Worm (Caenorhabditis elegans) whole organism, L3 larva: Measurements from ENCODE around the gene sql-1.

Experiments
- R02D3.7 ChIP-seq: fragments of 150-350 bp; optimal IDR thresholded peaks from 2 replicates; lab custom pipeline; 2014; ENCODE audit warnings: missing biosample characterization, missing genetic modification characterization
- ZK546.5 ChIP-seq: sonication (generic microtip); optimal IDR thresholded peaks from 2 replicates; lab custom pipeline; 2017; ENCODE audit warnings: missing biosample characterization, missing genetic modification characterization
- aly-2 ChIP-seq: fragments of 150-350 bp; optimal IDR thresholded peaks from 2 replicates; lab custom pipeline; 2014; ENCODE audit warnings: missing biosample characterization, missing genetic modification characterization
- ama-1 ChIP-seq: fragments of 150-350 bp; optimal IDR thresholded peaks from 2 replicates; lab custom pipeline; 2018
- ceh-28 ChIP-seq: fragments of 150-350 bp; optimal IDR thresholded peaks from 2 replicates; lab custom pipeline; 2014; ENCODE audit warnings: missing biosample characterization, missing genetic modification reagents, missing genetic modification characterization
- ceh-9 ChIP-seq: sonication (generic microtip); optimal IDR thresholded peaks from 2 replicates; lab custom pipeline; 2018; ENCODE audit warnings: missing biosample characterization, missing genetic modification characterization
- daf-12 ChIP-seq: fragments of 150-350 bp; optimal IDR thresholded peaks from 2 replicates; lab custom pipeline; 2014; ENCODE audit warnings: missing biosample characterization, missing genetic modification reagents, missing genetic modification characterization
- egl-5 ChIP-seq: fragments of 150-350 bp; optimal IDR thresholded peaks from 2 replicates; lab custom pipeline; 2017; ENCODE audit warnings: missing biosample characterization, missing genetic modification reagents, missing genetic modification characterization, inconsistent platforms
- elt-1 ChIP-seq: fragments of 150-350 bp; optimal IDR thresholded peaks from 2 replicates; lab custom pipeline; 2014; ENCODE audit warnings: missing biosample characterization, missing genetic modification characterization
- elt-2 ChIP-seq: sonication (generic microtip); optimal IDR thresholded peaks from 2 replicates; lab custom pipeline; 2016; ENCODE audit warnings: missing genetic modification reagents, mild to moderate bottlenecking, missing genetic modification characterization, missing compliant biosample characterization
- eor-1 ChIP-seq, 2 experiments: fragments of 150-350 bp; optimal IDR thresholded peaks; 2 replicates each; lab custom pipeline; 2014 to 2018; ENCODE audit warnings: missing biosample characterization in 2 of 2, missing genetic modification characterization in 2 of 2
- fkh-10 ChIP-seq: sonication (generic microtip); optimal IDR thresholded peaks from 2 replicates; lab custom pipeline; 2017; ENCODE audit warnings: missing biosample characterization, missing genetic modification reagents, missing genetic modification characterization
- fkh-2 ChIP-seq: fragments of 150-350 bp; optimal IDR thresholded peaks from 2 replicates; lab custom pipeline; 2014; ENCODE audit warnings: missing biosample characterization, missing genetic modification reagents, missing genetic modification characterization
- fos-1 ChIP-seq: fragments of 150-350 bp; optimal IDR thresholded peaks from 2 replicates; lab custom pipeline; 2014; ENCODE audit warnings: missing biosample characterization, missing genetic modification characterization
- hmg-11 ChIP-seq: sonication (generic microtip); optimal IDR thresholded peaks from 2 replicates; lab custom pipeline; 2016; ENCODE audit warnings: missing genetic modification characterization, missing compliant biosample characterization
- jun-1 ChIP-seq: fragments of 150-350 bp; optimal IDR thresholded peaks from 2 replicates; lab custom pipeline; 2014; ENCODE audit warnings: missing biosample characterization, missing genetic modification reagents, missing genetic modification characterization
- lin-15B ChIP-seq: fragments of 150-350 bp; optimal IDR thresholded peaks from 2 replicates; lab custom pipeline; 2014; ENCODE audit warnings: missing biosample characterization, missing genetic modification characterization
- lin-39 ChIP-seq: fragments of 150-350 bp; optimal IDR thresholded peaks from 2 replicates; lab custom pipeline; 2018; ENCODE audit warnings: missing biosample characterization, missing genetic modification reagents, missing genetic modification characterization
- lsy-12 ChIP-seq: sonication (generic microtip); optimal IDR thresholded peaks from 2 replicates; lab custom pipeline; 2016; ENCODE audit warnings: mild to moderate bottlenecking, missing genetic modification characterization, missing compliant biosample characterization
- mdl-1 ChIP-seq: fragments of 150-350 bp; optimal IDR thresholded peaks from 2 replicates; lab custom pipeline; 2014; ENCODE audit warnings: missing biosample characterization, missing genetic modification characterization
- mml-1 ChIP-seq: fragments of 150-350 bp; sonication (generic microtip); optimal IDR thresholded peaks from 3 replicates; lab custom pipeline; 2014; ENCODE audit warnings: missing biosample characterization, missing genetic modification characterization
- nfya-1 ChIP-seq: sonication (generic microtip); optimal IDR thresholded peaks from 2 replicates; lab custom pipeline; 2017; ENCODE audit warnings: missing genetic modification characterization, mild to moderate bottlenecking, missing compliant biosample characterization, antibody characterized with exemption, moderate library complexity; ENCODE audit not compliant: insufficient read depth
- nhr-11 ChIP-seq: fragments of 150-350 bp; optimal IDR thresholded peaks from 2 replicates; lab custom pipeline; 2014; ENCODE audit warnings: missing biosample characterization, missing genetic modification characterization
- nhr-12 ChIP-seq: fragments of 150-350 bp; optimal IDR thresholded peaks from 2 replicates; lab custom pipeline; 2014; ENCODE audit warnings: missing biosample characterization, missing genetic modification characterization
- nhr-23 ChIP-seq: fragments of 150-350 bp; optimal IDR thresholded peaks from 2 replicates; lab custom pipeline; 2014; ENCODE audit warnings: missing biosample characterization, missing genetic modification reagents, missing genetic modification characterization
- nhr-25 ChIP-seq: sonication (generic microtip); optimal IDR thresholded peaks from 2 replicates; lab custom pipeline; 2017; ENCODE audit warnings: missing biosample characterization, missing genetic modification characterization
- nhr-43 ChIP-seq: sonication (generic microtip); optimal IDR thresholded peaks from 2 replicates; lab custom pipeline; 2016; ENCODE audit warnings: mild to moderate bottlenecking, missing genetic modification characterization, missing compliant biosample characterization; ENCODE audit not compliant: poor library complexity, severe bottlenecking
- nhr-77 ChIP-seq: fragments of 150-350 bp; optimal IDR thresholded peaks from 2 replicates; lab custom pipeline; 2014; ENCODE audit warnings: missing biosample characterization, missing genetic modification characterization
- pha-4 ChIP-seq: fragments of 150-350 bp; optimal IDR thresholded peaks from 2 replicates; lab custom pipeline; 2014; ENCODE audit warnings: missing biosample characterization, missing genetic modification reagents, missing genetic modification characterization
- pqm-1 ChIP-seq: fragments of 150-350 bp; optimal IDR thresholded peaks from 2 replicates; lab custom pipeline; 2017; ENCODE audit warnings: missing biosample characterization, missing genetic modification characterization, inconsistent platforms
- skn-1 ChIP-seq: fragments of 150-350 bp; optimal IDR thresholded peaks from 2 replicates; lab custom pipeline; 2014; ENCODE audit warnings: missing biosample characterization, missing genetic modification characterization
- snpc-4 ChIP-seq: fragments of 150-350 bp; optimal IDR thresholded peaks from 2 replicates; lab custom pipeline; 2014; ENCODE audit warnings: missing biosample characterization, missing genetic modification characterization
- tbx-2 ChIP-seq: sonication (generic microtip); optimal IDR thresholded peaks from 2 replicates; lab custom pipeline; 2016; ENCODE audit warnings: mild to moderate bottlenecking, missing genetic modification characterization, missing compliant biosample characterization
- unc-62 ChIP-seq: fragments of 150-350 bp; sonication (generic microtip); optimal IDR thresholded peaks from 4 replicates; lab custom pipeline; 2014; ENCODE audit warnings: missing biosample characterization, missing genetic modification reagents, missing genetic modification characterization
- zag-1 ChIP-seq: fragments of 150-350 bp; optimal IDR thresholded peaks from 2 replicates; lab custom pipeline; 2014; ENCODE audit warnings: missing biosample characterization, missing genetic modification characterization
- ztf-11 ChIP-seq: fragments of 150-350 bp; optimal IDR thresholded peaks from 2 replicates; lab custom pipeline; 2014; ENCODE audit warnings: missing biosample characterization, missing genetic modification characterization
- ztf-4 ChIP-seq: fragments of 150-350 bp; optimal IDR thresholded peaks from 2 replicates; lab custom pipeline; 2014; ENCODE audit warnings: missing biosample characterization, missing genetic modification characterization

sql-1 gene

ce11 chrIII:12562769-12563168 is 63.4 kb downstream of the sql-1 start:
- TF ChIP-seq elt-2, result no peak
- no peak for TF ChIP-seq hmg-11 (tag; lab: Kevin White, UChicago)
- no peak for TF ChIP-seq aly-2 (tag; lab: Kevin White, UChicago)
- no peak for TF ChIP-seq eor-1 (tag; optimal IDR thresholded peaks at IDR 0.05; lab: Kevin White, UChicago)
- TF ChIP-seq mdl-1 (tag; lab: Kevin White, UChicago), result no peak
- TF ChIP-seq lin-15B (tag; lab: Kevin White, UChicago), result no peak
- no peak for TF ChIP-seq pqm-1 (tag; lab: Kevin White, UChicago)
- TF ChIP-seq nhr-77, result no peak
- TF ChIP-seq elt-1 (tag; lab: Kevin White, UChicago), result no peak
- no peak for TF ChIP-seq ceh-28 (tag; lab: Kevin White, UChicago)
- TF ChIP-seq snpc-4 (tag; lab: Kevin White, UChicago), result no peak
- no peak for TF ChIP-seq nhr-11 (tag; lab: Kevin White, UChicago)
- TF ChIP-seq nhr-43 (tag; lab: Kevin White, UChicago), result no peak
- no peak for TF ChIP-seq zag-1

ce11 chrIII:12565791-12566190 is 66.4 kb downstream of the sql-1 start:
- peak; percentile 38 for TF ChIP-seq pha-4
- TF ChIP-seq nhr-43 (tag; lab: Kevin White, UChicago), result no peak
- peak; percentile 2 for TF ChIP-seq nfya-1 (tag; lab: Kevin White, UChicago)
- TF ChIP-seq skn-1 (tag; lab: Kevin White, UChicago), result no peak

ce11 chrIII:12568036-12568649 is 68.8 kb downstream of the sql-1 start:
- TF ChIP-seq mdl-1 (tag; lab: Kevin White, UChicago), result peak; percentile 89
- peak; percentile 65 for TF ChIP-seq nhr-43 (tag; lab: Kevin White, UChicago)
- TF ChIP-seq elt-2, result peak; percentile 89
- TF ChIP-seq nhr-12 (tag; lab: Kevin White, UChicago), result no peak
- TF ChIP-seq hmg-11 (tag; lab: Kevin White, UChicago), result peak; percentile 61
- TF ChIP-seq ztf-4, result peak; percentile 37
- TF ChIP-seq elt-1 (tag; lab: Kevin White, UChicago), result peak; percentile 65
- TF ChIP-seq ceh-9 (tag; lab: Kevin White, UChicago), result no peak
- TF ChIP-seq lin-15B (tag; lab: Kevin White, UChicago), result peak; percentile 56
- TF ChIP-seq lin-39 (tag; lab: Kevin White, UChicago), result peak; percentile 52
- TF ChIP-seq eor-1 (tag; optimal IDR thresholded peaks at IDR 0.05; lab: Kevin White, UChicago), result no peak
- TF ChIP-seq aly-2 (tag; lab: Kevin White, UChicago), result no peak
- no peak for TF ChIP-seq fos-1 (tag; lab: Kevin White, UChicago)
- TF ChIP-seq tbx-2 (tag; lab: Kevin White, UChicago), result no peak
- no peak for TF ChIP-seq mml-1 (tag; lab: Kevin White, UChicago)
- peak; percentile 86 for TF ChIP-seq nhr-23 (tag; lab: Kevin White, UChicago)
- TF ChIP-seq R02D3.7 (tag; lab: Kevin White, UChicago), result no peak
- peak; percentile 66 for TF ChIP-seq pqm-1 (tag; lab: Kevin White, UChicago)
- no peak for TF ChIP-seq ZK546.5 (tag; lab: Kevin White, UChicago)
- TF ChIP-seq nfya-1 (tag; lab: Kevin White, UChicago), result peak; percentile 87
- TF ChIP-seq lsy-12 (tag; lab: Kevin White, UChicago), result peak; percentile 41
- no peak for TF ChIP-seq fkh-10 (GFP tag; lab: Kevin White, UChicago)
- TF ChIP-seq ztf-11, result no peak
- peak; percentile 73 for TF ChIP-seq jun-1
- peak; percentile 61 for TF ChIP-seq egl-5 (tag; lab: Kevin White, UChicago)
- TF ChIP-seq pha-4, result peak; percentile 85
- TF ChIP-seq nhr-25 (tag; lab: Kevin White, UChicago), result peak; percentile 78
- peak; percentile 5 for TF ChIP-seq unc-62 (GFP tag; lab: Kevin White, UChicago)
- TF ChIP-seq nhr-11 (tag; lab: Kevin White, UChicago), result peak; percentile 44
- no peak for TF ChIP-seq daf-12 (tag; lab: Kevin White, UChicago)
- no peak for TF ChIP-seq fkh-2 (tag; lab: Kevin White, UChicago)
- peak; percentile 32 for TF ChIP-seq ama-1 (lab: Kevin White, UChicago)
- TF ChIP-seq snpc-4 (tag; lab: Kevin White, UChicago), result peak; percentile 55
